Fruit fly (Drosophila melanogaster) whole organism, pupa: ENCODE data around the gene yellow-b.

Experiments used
- CG10348 ChIP-seq: fragments of 200-800 bp; sonication (Bioruptor generic); IDR thresholded peaks from 2 replicates; pipeline ENCODE4 v1.3.6; 2022; ENCODE audit warnings: missing biosample characterization, missing genetic modification characterization
- CG12605 ChIP-seq: fragments of 200-800 bp; sonication (Bioruptor generic); IDR thresholded peaks from 2 replicates; pipeline ENCODE4 v1.3.6; 2022; ENCODE audit warnings: missing biosample characterization, missing genetic modification characterization
- CG13204 ChIP-seq: fragments of 200-800 bp; sonication (Bioruptor generic); optimal IDR thresholded peaks from 2 replicates; lab custom pipeline; 2018; ENCODE audit warnings: missing biosample characterization, mild to moderate bottlenecking, missing genetic modification characterization, moderate library complexity
- CG14655 ChIP-seq: fragments of 200-800 bp; sonication (Bioruptor generic); optimal IDR thresholded peaks from 3 replicates; lab custom pipeline; 2017; ENCODE audit warnings: mild to moderate bottlenecking, missing biosample characterization, missing genetic modification reagents, missing genetic modification characterization
- CG17806 ChIP-seq: fragments of 200-800 bp; sonication (Bioruptor generic); optimal IDR thresholded peaks from 2 replicates; lab custom pipeline; 2018; ENCODE audit warnings: missing biosample characterization, mild to moderate bottlenecking, missing genetic modification characterization, moderate library complexity
- CG34367 ChIP-seq: fragments of 200-800 bp; sonication (Bioruptor generic); optimal IDR thresholded peaks from 2 replicates; lab custom pipeline; 2018; ENCODE audit warnings: missing biosample characterization, mild to moderate bottlenecking, missing genetic modification characterization
- CG4496 ChIP-seq: fragments of 200-800 bp; sonication (Bioruptor generic); IDR thresholded peaks from 3 replicates; pipeline ENCODE4 v1.3.6; 2022; ENCODE audit warnings: missing biosample characterization, missing genetic modification characterization
- CG8159 ChIP-seq: fragments of 200-800 bp; sonication (Bioruptor generic); optimal IDR thresholded peaks from 3 replicates; lab custom pipeline; 2018; ENCODE audit warnings: missing biosample characterization, mild to moderate bottlenecking, missing genetic modification characterization, moderate library complexity
- CG9948 ChIP-seq: fragments of 200-800 bp; sonication (Bioruptor generic); optimal IDR thresholded peaks from 2 replicates; lab custom pipeline; 2018; ENCODE audit warnings: missing biosample characterization, mild to moderate bottlenecking, missing genetic modification characterization, moderate library complexity
- EcR ChIP-seq: fragments of 200-800 bp; sonication (Bioruptor generic); optimal IDR thresholded peaks from 3 replicates; lab custom pipeline; 2019; ENCODE audit warnings: missing biosample characterization, missing genetic modification characterization, mild to moderate bottlenecking, moderate library complexity, missing genetic modification reagents
- Pif1A ChIP-seq: fragments of 200-800 bp; sonication (Bioruptor generic); optimal IDR thresholded peaks from 3 replicates; lab custom pipeline; 2016; ENCODE audit warnings: missing biosample characterization, missing genetic modification characterization
- Snoo ChIP-seq: fragments of 200-800 bp; sonication (Bioruptor generic); optimal IDR thresholded peaks from 3 replicates; lab custom pipeline; 2017; ENCODE audit warnings: missing biosample characterization, mild to moderate bottlenecking, missing genetic modification characterization, inconsistent platforms
- gl ChIP-seq: fragments of 200-800 bp; sonication (Bioruptor generic); optimal IDR thresholded peaks from 2 replicates; lab custom pipeline; 2018; ENCODE audit warnings: missing biosample characterization, mild to moderate bottlenecking, missing genetic modification characterization

dm6 chr2L:16761891-16762290, 7.8 kb downstream of the yellow-b start:
- TF ChIP-seq CG12605 (GFP tag; lab: Robert Waterston, UW) (no peak), EcR (no peak), CG13204 (GFP tag; lab: Kevin White, UChicago) (no peak), CG10348 (GFP tag; lab: Robert Waterston, UW) (no peak), CG8159 (no peak), CG17806 (tag; lab: Kevin White, UChicago) (no peak), CG9948 (no peak), Pif1A (GFP tag; lab: Kevin White, UChicago) (no peak), CG4496 (no peak), CG14655 (no peak), CG34367 (tag; lab: Kevin White, UChicago) (no peak), gl (no peak), Snoo (tag; lab: Kevin White, UChicago) (no peak)
